Worm (Caenorhabditis elegans) whole organism, early embryonic: Measurements from ENCODE around the gene cdka-1.

ENCODE experiments used
- ama-1 ChIP-seq: fragments of 150-350 bp; optimal IDR thresholded peaks from 2 replicates; lab custom pipeline; 2014
- ceh-36 ChIP-seq: sonication (generic microtip); optimal IDR thresholded peaks from 2 replicates; lab custom pipeline; 2016; ENCODE audit warnings: missing genetic modification characterization, inconsistent platforms, missing compliant biosample characterization
- ets-7 ChIP-seq: sonication (generic microtip); optimal IDR thresholded peaks from 2 replicates; lab custom pipeline; 2016; ENCODE audit warnings: missing genotype, missing genetic modification characterization, missing compliant biosample characterization
- flt-1 ChIP-seq: fragments of 200-800 bp; sonication (Bioruptor generic); IDR thresholded peaks from 2 replicates; pipeline ENCODE4 v1.3.6; 2022; ENCODE audit warnings: missing genetic modification characterization, missing compliant biosample characterization
- hmbx-1 ChIP-seq: sonication (generic microtip); optimal IDR thresholded peaks from 2 replicates; lab custom pipeline; 2016; ENCODE audit warnings: mild to moderate bottlenecking, missing genetic modification characterization, missing compliant biosample characterization
- hmg-4 ChIP-seq: fragments of 200-800 bp; sonication (Bioruptor generic); optimal IDR thresholded peaks from 2 replicates; lab custom pipeline; 2018; ENCODE audit warnings: mild to moderate bottlenecking, missing genetic modification characterization, missing compliant biosample characterization
- hnd-1 ChIP-seq: sonication (generic microtip); optimal IDR thresholded peaks from 2 replicates; lab custom pipeline; 2016; ENCODE audit warnings: missing genetic modification characterization, missing compliant biosample characterization
- pes-1 ChIP-seq: fragments of 200-800 bp; sonication (Bioruptor generic); IDR thresholded peaks from 2 replicates; pipeline ENCODE4 v1.3.6; 2022; ENCODE audit warnings: missing genetic modification reagents, missing genetic modification characterization, missing compliant biosample characterization
- scrt-1 ChIP-seq: fragments of 200-800 bp; sonication (Bioruptor generic); IDR thresholded peaks from 2 replicates; pipeline ENCODE4 v1.3.6; 2022; ENCODE audit warnings: missing genetic modification characterization, missing compliant biosample characterization
- sea-1 ChIP-seq: fragments of 200-800 bp; sonication (Bioruptor generic); conservative IDR thresholded peaks from 2 replicates; pipeline ENCODE4 v1.3.6; 2022; ENCODE audit warnings: missing genetic modification characterization, missing compliant biosample characterization
- tbx-37 ChIP-seq: fragments of 200-800 bp; sonication (Bioruptor generic); conservative IDR thresholded peaks from 2 replicates; pipeline ENCODE4 v1.3.6; 2022; ENCODE audit warnings: missing genetic modification reagents, missing genetic modification characterization, missing compliant biosample characterization
- tra-4 ChIP-seq: sonication (generic microtip); optimal IDR thresholded peaks from 2 replicates; lab custom pipeline; 2017; ENCODE audit warnings: missing genetic modification characterization, missing compliant biosample characterization

ce11 chrIII:4622375-4623130 is 36.0 kb upstream of the cdka-1 start, which contains the start of gene lron-5:
- TF ChIP-seq ceh-36, result no peak
- no peak for TF ChIP-seq ama-1 (lab: Kevin White, UChicago)
- no peak for TF ChIP-seq hmg-4 (GFP tag; lab: Kevin White, UChicago)
- no peak for TF ChIP-seq flt-1 (GFP tag; lab: Robert Waterston, UW)
- TF ChIP-seq hnd-1 (tag; lab: Kevin White, UChicago), result no peak
- no peak for TF ChIP-seq tra-4 (tag; lab: Kevin White, UChicago)
- TF ChIP-seq ets-7 (tag; lab: Kevin White, UChicago), result no peak
- no peak for TF ChIP-seq sea-1 (GFP tag; lab: Robert Waterston, UW)
- TF ChIP-seq hmbx-1 (tag; lab: Kevin White, UChicago), result no peak
- TF ChIP-seq tbx-37 (GFP tag; lab: Robert Waterston, UW), result no peak
- no peak for TF ChIP-seq scrt-1
- no peak for TF ChIP-seq pes-1 (GFP tag; lab: Robert Waterston, UW)
